Worm (Caenorhabditis elegans) whole organism, L2 larva: Measurements from ENCODE around the gene srg-33.

Experiments
- ama-1 ChIP-seq: fragments of 150-350 bp; optimal IDR thresholded peaks from 2 replicates; lab custom pipeline; 2018; ENCODE audit warnings: inconsistent platforms
- ceh-82 ChIP-seq: fragments of 150-350 bp; optimal IDR thresholded peaks from 2 replicates; lab custom pipeline; 2014; ENCODE audit warnings: missing biosample characterization, missing genetic modification characterization
- dmd-4 ChIP-seq: sonication (generic microtip); optimal IDR thresholded peaks from 2 replicates; lab custom pipeline; 2017; ENCODE audit warnings: missing biosample characterization, missing genetic modification characterization
- elt-1 ChIP-seq: fragments of 150-350 bp; optimal IDR thresholded peaks from 2 replicates; lab custom pipeline; 2014; ENCODE audit warnings: missing biosample characterization, missing genetic modification characterization
- elt-3 ChIP-seq: sonication (generic microtip); optimal IDR thresholded peaks from 2 replicates; lab custom pipeline; 2017; ENCODE audit warnings: missing biosample characterization, missing genetic modification characterization
- fos-1 ChIP-seq: fragments of 150-350 bp; optimal IDR thresholded peaks from 2 replicates; lab custom pipeline; 2014; ENCODE audit warnings: missing biosample characterization, missing genetic modification characterization
- lin-13 ChIP-seq: fragments of 150-350 bp; optimal IDR thresholded peaks from 2 replicates; lab custom pipeline; 2014; ENCODE audit warnings: missing biosample characterization, missing genetic modification reagents, missing genetic modification characterization
- nhr-23 ChIP-seq: fragments of 150-350 bp; optimal IDR thresholded peaks from 2 replicates; lab custom pipeline; 2014; ENCODE audit warnings: missing biosample characterization, missing genetic modification reagents, missing genetic modification characterization
- unc-39 ChIP-seq: fragments of 150-350 bp; optimal IDR thresholded peaks from 2 replicates; lab custom pipeline; 2014; ENCODE audit warnings: missing biosample characterization, missing genetic modification characterization
- ztf-11 ChIP-seq: sonication (generic microtip); optimal IDR thresholded peaks from 2 replicates; lab custom pipeline; 2017; ENCODE audit warnings: missing biosample characterization, missing genetic modification characterization

DNA sequence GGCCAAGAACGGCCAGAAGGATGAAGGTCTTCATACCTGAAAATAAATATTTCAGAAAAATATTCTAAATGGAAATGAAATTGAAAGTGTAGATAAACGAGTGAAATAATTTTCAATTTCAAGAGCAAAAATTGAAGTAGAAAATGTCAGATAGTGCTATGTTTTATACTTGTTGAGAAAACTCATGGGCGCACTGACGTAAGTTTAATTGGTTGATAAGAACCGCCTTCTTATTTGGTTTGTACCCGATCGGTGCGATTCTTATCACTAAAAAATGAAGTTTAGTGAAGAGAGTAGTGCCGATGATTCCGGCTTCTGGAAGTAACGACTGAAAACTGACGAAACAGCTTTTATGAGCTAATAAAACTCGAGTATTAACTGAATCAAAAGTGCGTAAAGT, 23.0 kb upstream of the srg-33 start, which contains the start of the genes asp-6 and asp-12:
- TF ChIP-seq nhr-23 (tag; lab: Kevin White, UChicago) (no peak), elt-1 (no peak), lin-13 (GFP tag; lab: Kevin White, UChicago) (no peak), ceh-82 (tag; lab: Kevin White, UChicago) (no peak), dmd-4 (tag; lab: Kevin White, UChicago) (no peak), unc-39 (tag; lab: Kevin White, UChicago) (no peak), ama-1 (lab: Kevin White, UChicago) (no peak), ztf-11 (no peak), fos-1 (peak; percentile 8), elt-3 (no peak)
